Fruit fly (Drosophila melanogaster) whole organism, embryonic: Measurements from ENCODE around the gene CG15498.

ENCODE experiments used
- CG10147 ChIP-seq: fragments of 200-800 bp; sonication (Bioruptor generic); optimal IDR thresholded peaks from 2 replicates; lab custom pipeline; 2019; ENCODE audit warnings: missing biosample characterization, mild to moderate bottlenecking, missing genetic modification characterization, moderate library complexity
- CG10565 ChIP-seq: fragments of 200-800 bp; sonication (Bioruptor generic); optimal IDR thresholded peaks from 3 replicates; lab custom pipeline; 2016; ENCODE audit warnings: missing biosample characterization, mild to moderate bottlenecking, missing genetic modification characterization
- CG1233 ChIP-seq: fragments of 200-800 bp; sonication (Bioruptor generic); optimal IDR thresholded peaks from 4 replicates; lab custom pipeline; 2018; ENCODE audit warnings: missing biosample characterization, mild to moderate bottlenecking, missing genetic modification characterization
- CG13424 ChIP-seq: fragments of 200-800 bp; sonication (Bioruptor generic); optimal IDR thresholded peaks from 2 replicates; lab custom pipeline; 2019; ENCODE audit warnings: missing biosample characterization, mild to moderate bottlenecking, missing genetic modification characterization, moderate library complexity
- CG15696 ChIP-seq: fragments of 200-800 bp; sonication (Bioruptor generic); optimal IDR thresholded peaks from 2 replicates; lab custom pipeline; 2019; ENCODE audit warnings: missing biosample characterization, mild to moderate bottlenecking, missing genetic modification characterization, moderate library complexity
- CG1603 ChIP-seq: fragments of 200-800 bp; sonication (Bioruptor generic); optimal IDR thresholded peaks from 2 replicates; lab custom pipeline; 2019; ENCODE audit warnings: missing biosample characterization, mild to moderate bottlenecking, missing genetic modification characterization, moderate library complexity
- CG17829 ChIP-seq: fragments of 200-800 bp; optimal IDR thresholded peaks from 2 replicates; lab custom pipeline; 2019; ENCODE audit warnings: missing biosample characterization, mild to moderate bottlenecking, missing genetic modification characterization, moderate library complexity
- CG18764 ChIP-seq: fragments of 200-800 bp; sonication (Bioruptor generic); optimal IDR thresholded peaks from 3 replicates; lab custom pipeline; 2016; ENCODE audit warnings: missing biosample characterization, missing genetic modification characterization
- CG2678 ChIP-seq: fragments of 200-800 bp; sonication (Bioruptor generic); optimal IDR thresholded peaks from 3 replicates; lab custom pipeline; 2019; ENCODE audit warnings: missing biosample characterization, mild to moderate bottlenecking, missing genetic modification characterization, moderate library complexity
- CG2875 ChIP-seq: fragments of 200-800 bp; sonication (Bioruptor generic); optimal IDR thresholded peaks from 2 replicates; lab custom pipeline; 2017; ENCODE audit warnings: missing biosample characterization, mild to moderate bottlenecking, missing genetic modification characterization, missing genetic modification reagents
- CG2889 ChIP-seq: fragments of 200-800 bp; sonication (Bioruptor generic); IDR thresholded peaks from 3 replicates; pipeline ENCODE4 v1.3.6; 2022; ENCODE audit warnings: missing biosample characterization, missing genetic modification characterization
- CG32767 ChIP-seq: fragments of 200-800 bp; sonication (Bioruptor generic); IDR thresholded peaks from 2 replicates; pipeline ENCODE4 v1.3.6; 2022; ENCODE audit warnings: missing biosample characterization, missing genetic modification characterization
- CG4820 ChIP-seq: fragments of 200-800 bp; sonication (Bioruptor generic); optimal IDR thresholded peaks from 3 replicates; lab custom pipeline; 2016; ENCODE audit warnings: missing biosample characterization, missing genetic modification characterization
- CG6854 ChIP-seq: fragments of 200-800 bp; sonication (Bioruptor generic); optimal IDR thresholded peaks from 3 replicates; lab custom pipeline; 2017; ENCODE audit warnings: missing biosample characterization, mild to moderate bottlenecking, missing genetic modification characterization
- Chrac-16 ChIP-seq: fragments of 200-800 bp; sonication (Bioruptor generic); optimal IDR thresholded peaks from 3 replicates; lab custom pipeline; 2016; ENCODE audit warnings: missing biosample characterization, missing genetic modification characterization
- CoRest ChIP-seq: fragments of 200-800 bp; sonication (Bioruptor generic); optimal IDR thresholded peaks from 3 replicates; lab custom pipeline; 2018; ENCODE audit warnings: missing biosample characterization, mild to moderate bottlenecking, missing genetic modification characterization, moderate library complexity
- E2f1 ChIP-seq: fragments of 200-800 bp; sonication (Bioruptor generic); IDR thresholded peaks from 2 replicates; pipeline ENCODE4 v1.3.6; 2022; ENCODE audit warnings: missing biosample characterization, missing genetic modification characterization
- Eip74EF ChIP-seq, 2 experiments: fragments of 200-800 bp in 1 of 2; fragments of >200 bp in 1 of 2; sonication (Bioruptor generic) in 1 of 2; optimal IDR thresholded peaks; 2 replicates each; lab custom pipeline; 2017 to 2019; ENCODE audit warnings: missing biosample characterization in 2 of 2, missing genetic modification characterization in 2 of 2, mild to moderate bottlenecking in 1 of 2, moderate library complexity in 1 of 2
- Ets65A ChIP-seq: fragments of 200-800 bp; sonication (Bioruptor generic); peaks from one replicate; lab custom pipeline; 2016; ENCODE audit warnings: missing biosample characterization, missing genetic modification characterization
- Gsc ChIP-seq: fragments of 200-800 bp; sonication (Bioruptor generic); IDR thresholded peaks from 2 replicates; pipeline ENCODE4 v1.3.6; 2022; ENCODE audit warnings: missing biosample characterization, missing genetic modification characterization
- Gug ChIP-seq: fragments of 200-800 bp; sonication (Bioruptor generic); IDR thresholded peaks from 4 replicates; pipeline ENCODE4 v1.3.6; 2022; ENCODE audit warnings: missing biosample characterization, missing genetic modification characterization
- Lim3 ChIP-seq: fragments of 200-800 bp; sonication (Bioruptor generic); IDR thresholded peaks from 2 replicates; pipeline ENCODE4 v1.3.6; 2022; ENCODE audit warnings: missing biosample characterization, missing genetic modification characterization
- MTF-1 ChIP-seq: fragments of 200-800 bp; sonication (Bioruptor generic); optimal IDR thresholded peaks from 2 replicates; lab custom pipeline; 2018; ENCODE audit warnings: missing biosample characterization, mild to moderate bottlenecking, missing genetic modification characterization, borderline replicate concordance
- NC2β ChIP-seq: fragments of 200-800 bp; sonication (Bioruptor generic); optimal IDR thresholded peaks from 2 replicates; lab custom pipeline; 2016; ENCODE audit warnings: missing biosample characterization, missing genetic modification characterization
- Poxn ChIP-seq: fragments of 200-800 bp; sonication (Bioruptor generic); IDR thresholded peaks from 2 replicates; pipeline ENCODE4 v1.3.6; 2022; ENCODE audit warnings: missing biosample characterization, missing genetic modification characterization
- Ssrp ChIP-seq: fragments of 200-800 bp; sonication (Bioruptor generic); optimal IDR thresholded peaks from 2 replicates; lab custom pipeline; 2018; ENCODE audit warnings: missing biosample characterization, mild to moderate bottlenecking, missing genetic modification characterization, moderate library complexity
- az2 ChIP-seq: fragments of 200-800 bp; sonication (Bioruptor generic); optimal IDR thresholded peaks from 3 replicates; lab custom pipeline; 2016; ENCODE audit warnings: missing biosample characterization, missing genetic modification characterization
- bigmax ChIP-seq: fragments of 200-800 bp; sonication (Bioruptor generic); optimal IDR thresholded peaks from 2 replicates; lab custom pipeline; 2018; ENCODE audit warnings: missing biosample characterization, mild to moderate bottlenecking, missing genetic modification characterization
- cwo ChIP-seq: fragments of 200-800 bp; sonication (Bioruptor generic); optimal IDR thresholded peaks from 3 replicates; lab custom pipeline; 2017; ENCODE audit warnings: missing biosample characterization, missing genetic modification characterization, mild to moderate bottlenecking, moderate library complexity, missing genetic modification reagents
- dati ChIP-seq: fragments of 200-800 bp; sonication (Bioruptor generic); IDR thresholded peaks from 2 replicates; pipeline ENCODE4 v1.3.6; 2022; ENCODE audit warnings: missing biosample characterization, missing genetic modification characterization
- disco-r ChIP-seq: fragments of 200-800 bp; sonication (Bioruptor generic); optimal IDR thresholded peaks from 2 replicates; lab custom pipeline; 2016; ENCODE audit warnings: missing biosample characterization, missing genetic modification characterization
- dpn ChIP-seq, 2 experiments: fragments of 200-800 bp; sonication (Bioruptor generic); optimal IDR thresholded peaks; 3 replicates each; lab custom pipeline; 2016; ENCODE audit warnings: missing biosample characterization in 2 of 2, missing genetic modification characterization in 2 of 2
- exex ChIP-seq: fragments of 200-800 bp; sonication (Bioruptor generic); optimal IDR thresholded peaks from 4 replicates; lab custom pipeline; 2018; ENCODE audit warnings: missing biosample characterization, mild to moderate bottlenecking, missing genetic modification characterization, moderate library complexity
- fru ChIP-seq: fragments of >200 bp; optimal IDR thresholded peaks from 2 replicates; lab custom pipeline; 2017
- grn ChIP-seq: fragments of 200-800 bp; sonication (Bioruptor generic); optimal IDR thresholded peaks from 3 replicates; lab custom pipeline; 2017; ENCODE audit warnings: missing biosample characterization, missing genetic modification characterization
- luna ChIP-seq: fragments of 200-800 bp; sonication (Bioruptor generic); optimal IDR thresholded peaks from 2 replicates; lab custom pipeline; 2016; ENCODE audit warnings: missing biosample characterization, missing genetic modification characterization
- p53 ChIP-seq: fragments of 200-800 bp; sonication (Bioruptor generic); optimal IDR thresholded peaks from 2 replicates; lab custom pipeline; 2016; ENCODE audit warnings: missing biosample characterization, missing genetic modification characterization
- prd ChIP-seq, 3 experiments: fragments of >200 bp in 2 of 3; fragments of 200-800 bp in 1 of 3; sonication (Bioruptor generic) in 1 of 3; optimal IDR thresholded peaks in 2 of 3; IDR thresholded peaks in 1 of 3; 2 replicates in 2 of 3; 3 replicates in 1 of 3; pipeline versions ENCODE4 v1.3.6 to Lab custom; 2017 to 2022; ENCODE audit warnings: missing biosample characterization in 1 of 3, missing genetic modification characterization in 1 of 3
- pum ChIP-seq: fragments of 200-800 bp; sonication (Bioruptor generic); optimal IDR thresholded peaks from 2 replicates; lab custom pipeline; 2016; ENCODE audit warnings: missing biosample characterization, missing genetic modification characterization
- ranshi ChIP-seq: fragments of 200-800 bp; sonication (Bioruptor generic); IDR thresholded peaks from 2 replicates; pipeline ENCODE4 v1.3.6; 2022; ENCODE audit warnings: missing biosample characterization, missing genetic modification characterization
- sc ChIP-seq, 3 experiments: fragments of >200 bp in 2 of 3; fragments of 200-800 bp in 1 of 3; sonication (Bioruptor generic) in 1 of 3; optimal IDR thresholded peaks; 2 replicates in 2 of 3; 3 replicates in 1 of 3; lab custom pipeline; 2017; ENCODE audit warnings: mild to moderate bottlenecking in 1 of 3, missing biosample characterization in 1 of 3, missing genetic modification characterization in 1 of 3, missing genetic modification reagents in 1 of 3
- sisA ChIP-seq: fragments of 200-800 bp; sonication (Bioruptor generic); IDR thresholded peaks from 2 replicates; pipeline ENCODE4 v1.3.6; 2022; ENCODE audit warnings: missing biosample characterization, missing genetic modification characterization
- so ChIP-seq: fragments of 200-800 bp; sonication (Bioruptor generic); IDR thresholded peaks from 3 replicates; pipeline ENCODE4 v1.3.6; 2022; ENCODE audit warnings: missing biosample characterization, missing genetic modification characterization
- ssp ChIP-seq: fragments of 200-800 bp; sonication (Bioruptor generic); IDR thresholded peaks from 2 replicates; pipeline ENCODE4 v1.3.6; 2022; ENCODE audit warnings: missing biosample characterization, missing genetic modification characterization
- tll ChIP-seq, 2 experiments: fragments of 200-800 bp in 1 of 2; fragments of >200 bp in 1 of 2; sonication (Bioruptor generic) in 1 of 2; optimal IDR thresholded peaks; 2 replicates each; lab custom pipeline; 2017 to 2019; ENCODE audit warnings: missing biosample characterization in 2 of 2, missing genetic modification characterization in 2 of 2, mild to moderate bottlenecking in 1 of 2, moderate library complexity in 1 of 2
- tna ChIP-seq: fragments of 200-800 bp; sonication (Bioruptor generic); IDR thresholded peaks from 2 replicates; pipeline ENCODE4 v1.3.6; 2022; ENCODE audit warnings: missing biosample characterization, missing genetic modification characterization; ENCODE audit not compliant: partially characterized antibody
- trem ChIP-seq: fragments of 200-800 bp; optimal IDR thresholded peaks from 3 replicates; lab custom pipeline; 2019; ENCODE audit warnings: missing biosample characterization, mild to moderate bottlenecking, missing genetic modification characterization, moderate library complexity
- zen2 ChIP-seq: fragments of 200-800 bp; sonication (Bioruptor generic); IDR thresholded peaks from 3 replicates; pipeline ENCODE4 v1.3.6; 2022; ENCODE audit warnings: missing biosample characterization, missing genetic modification characterization; ENCODE audit not compliant: partially characterized antibody

Gene CG15498

dm6 chr3R:21590677-21591369, 21.9 kb upstream of the CG15498 start (continued):
- TF ChIP-seq luna: peak; percentile 80
- TF ChIP-seq fru (lab: Kevin White, UChicago): no peak
- peak; percentile 93 for TF ChIP-seq p53 (GFP tag; lab: Kevin White, UChicago)
- TF ChIP-seq grn (GFP tag; lab: Kevin White, UChicago): peak; percentile 97
- TF ChIP-seq Eip74EF (GFP tag; optimal IDR thresholded peaks at IDR 0.05; lab: Kevin White, UChicago): peak in 1 of 2 experiments; percentile 22
- peak; percentile 85 for TF ChIP-seq CG10147 (GFP tag; lab: Kevin White, UChicago)
- TF ChIP-seq so (GFP tag; lab: Robert Waterston, UW): peak; percentile 95
- TF ChIP-seq NC2β (GFP tag; lab: Kevin White, UChicago): peak; percentile 97
- TF ChIP-seq CG2678 (tag; lab: Kevin White, UChicago): peak; percentile 93
- peak; percentile 87 for TF ChIP-seq CG32767
- peak; percentile 60 for TF ChIP-seq trem (tag; lab: Kevin White, UChicago)
- peak; percentile 97 for TF ChIP-seq CG18764 (GFP tag; lab: Kevin White, UChicago)
- peak; percentile 67; the same call in 1 of the 2 replicates for TF ChIP-seq Lim3 (GFP tag; lab: Robert Waterston, UW)
- TF ChIP-seq Ets65A (GFP tag; lab: Kevin White, UChicago): peak; percentile 96
- peak; percentile 95 for TF ChIP-seq CG1233
- peak; percentile 82 for TF ChIP-seq dati
- TF ChIP-seq sc (optimal IDR thresholded peaks at IDR 0.05; lab: Kevin White, UChicago): no peak
- TF ChIP-seq sc (GFP tag; optimal IDR thresholded peaks at IDR 0.05; lab: Kevin White, UChicago): peak; percentile 97
- peak; percentile 83 for TF ChIP-seq CG6854 (GFP tag; lab: Kevin White, UChicago)
- TF ChIP-seq CG17829 (tag; lab: Kevin White, UChicago): peak; percentile 85
- TF ChIP-seq sisA (GFP tag; lab: Robert Waterston, UW): peak; percentile 74
- no peak for TF ChIP-seq tll (GFP tag; optimal IDR thresholded peaks at IDR 0.05; lab: Kevin White, UChicago)
- TF ChIP-seq tna (GFP tag; lab: Robert Waterston, UW): no peak
- peak; percentile 78 for TF ChIP-seq Gug
- TF ChIP-seq Ssrp (tag; lab: Kevin White, UChicago): peak; percentile 67
- TF ChIP-seq MTF-1 (GFP tag; lab: Kevin White, UChicago): peak; percentile 97
- TF ChIP-seq az2 (GFP tag; lab: Kevin White, UChicago): peak; percentile 80
- TF ChIP-seq ssp (GFP tag; lab: Robert Waterston, UW): peak; percentile 78
- TF ChIP-seq CG1603 (tag; lab: Kevin White, UChicago): peak; percentile 96
- TF ChIP-seq Poxn (GFP tag; lab: Robert Waterston, UW): peak; percentile 50; the same call in 1 of the 2 replicates
- TF ChIP-seq exex (tag; lab: Kevin White, UChicago): peak; percentile 64
- TF ChIP-seq CG4820: peak; percentile 93
- TF ChIP-seq CG15696 (tag; lab: Kevin White, UChicago): peak; percentile 99
- TF ChIP-seq prd (optimal IDR thresholded peaks at IDR 0.05; lab: Kevin White, UChicago): no peak
- peak; percentile 91 for TF ChIP-seq prd (GFP tag; IDR thresholded peaks at IDR 0.05; lab: Robert Waterston, UW)
- peak; percentile 87 to 94 for TF ChIP-seq dpn (GFP tag; optimal IDR thresholded peaks at IDR 0.05; lab: Kevin White, UChicago)
- peak; percentile 82 for TF ChIP-seq disco-r (GFP tag; lab: Kevin White, UChicago)
- no peak for TF ChIP-seq zen2
- peak; percentile 83 for TF ChIP-seq CG10565 (GFP tag; lab: Kevin White, UChicago)
- TF ChIP-seq Chrac-16 (GFP tag; lab: Kevin White, UChicago): peak; percentile 75
- peak; percentile 87 for TF ChIP-seq E2f1 (GFP tag; lab: Robert Waterston, UW)
- TF ChIP-seq CG13424 (tag; lab: Kevin White, UChicago): peak; percentile 89
- peak; percentile 91 for TF ChIP-seq ranshi (GFP tag; lab: Robert Waterston, UW)
- TF ChIP-seq Gsc: no peak
- peak; percentile 65; the same call in 2 of the 3 replicates for TF ChIP-seq CG2889
- TF ChIP-seq CoRest (tag; lab: Kevin White, UChicago): peak; percentile 91
- TF ChIP-seq pum (GFP tag; lab: Kevin White, UChicago): peak; percentile 94
- peak; percentile 66 for TF ChIP-seq bigmax (GFP tag; lab: Kevin White, UChicago)
- peak; percentile 99 for TF ChIP-seq CG2875 (GFP tag; lab: Kevin White, UChicago)
- TF ChIP-seq cwo (GFP tag; lab: Kevin White, UChicago): peak; percentile 81
